Worm (Caenorhabditis elegans): ENCODE results near the gene Y57G11C.43.

DNA sequence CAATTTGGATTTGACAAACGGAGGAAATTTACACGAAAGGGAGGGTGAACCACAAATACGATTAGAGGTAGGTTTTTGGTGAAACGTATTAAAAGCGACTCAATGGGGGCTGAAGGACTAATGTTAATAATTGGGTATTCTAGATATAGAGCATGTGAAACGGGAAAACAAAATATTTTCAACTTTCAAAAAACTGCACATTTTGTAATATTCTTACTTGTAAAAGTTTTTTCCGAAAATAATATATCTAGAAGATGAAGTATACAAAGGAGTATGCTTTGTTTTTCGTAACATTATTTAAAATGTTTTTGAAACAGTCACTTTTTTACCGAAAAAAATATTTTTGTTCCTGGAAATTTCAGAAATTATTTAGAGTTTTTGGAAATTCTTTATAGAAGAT is 27.3 kb upstream of the Y57G11C.43 start:
- TF ChIP-seq klf-2 (GFP tag; conservative IDR thresholded peaks at IDR 0.05), result no peak
- TF ChIP-seq ztf-23 (GFP tag; IDR thresholded peaks at IDR 0.05), result no peak
- TF ChIP-seq cog-1 (tag; optimal IDR thresholded peaks at IDR 0.05), result no peak
- TF ChIP-seq ztf-29 (GFP tag; IDR thresholded peaks at IDR 0.05), result no peak
- no peak for TF ChIP-seq med-1 (GFP tag; optimal IDR thresholded peaks at IDR 0.05; ENCODE audit: insufficient read depth)
- TF ChIP-seq tab-1 (GFP tag; IDR thresholded peaks at IDR 0.05), result no peak
- no peak for TF ChIP-seq flt-1 (GFP tag; IDR thresholded peaks at IDR 0.05)
- no peak for TF ChIP-seq T22C8.4 (GFP tag; IDR thresholded peaks at IDR 0.05)
